Fruit fly (Drosophila melanogaster) whole organism, embryonic: Measurements from ENCODE around the gene pnt.

Experiments
- ATbp ChIP-seq: fragments of 200-800 bp; sonication (Bioruptor generic); optimal IDR thresholded peaks from 2 replicates; lab custom pipeline; 2017; ENCODE audit warnings: missing biosample characterization, mild to moderate bottlenecking, missing genetic modification characterization, missing genetic modification reagents
- C15 ChIP-seq: fragments of 200-800 bp; sonication (Bioruptor generic); IDR thresholded peaks from 3 replicates; pipeline ENCODE4 v1.3.6; 2022; ENCODE audit warnings: missing biosample characterization, missing genetic modification characterization
- CG11696 ChIP-seq: fragments of 200-800 bp; sonication (Bioruptor generic); IDR thresholded peaks from 2 replicates; pipeline ENCODE4 v1.3.6; 2022; ENCODE audit warnings: missing biosample characterization, missing genetic modification characterization
- CG1233 ChIP-seq: fragments of 200-800 bp; sonication (Bioruptor generic); optimal IDR thresholded peaks from 4 replicates; lab custom pipeline; 2018; ENCODE audit warnings: missing biosample characterization, mild to moderate bottlenecking, missing genetic modification characterization
- CG12942 ChIP-seq: fragments of 200-800 bp; sonication (Bioruptor generic); optimal IDR thresholded peaks from 3 replicates; lab custom pipeline; 2016; ENCODE audit warnings: missing biosample characterization, missing genetic modification characterization
- CG17829 ChIP-seq: fragments of 200-800 bp; optimal IDR thresholded peaks from 2 replicates; lab custom pipeline; 2019; ENCODE audit warnings: missing biosample characterization, mild to moderate bottlenecking, missing genetic modification characterization, moderate library complexity
- CG18476 ChIP-seq: fragments of 200-800 bp; sonication (Bioruptor generic); optimal IDR thresholded peaks from 2 replicates; lab custom pipeline; 2016; ENCODE audit warnings: missing biosample characterization, mild to moderate bottlenecking, missing genetic modification characterization
- CG18599 ChIP-seq: fragments of 200-800 bp; sonication (Bioruptor generic); optimal IDR thresholded peaks from 3 replicates; lab custom pipeline; 2017; ENCODE audit warnings: missing biosample characterization, missing genetic modification characterization, mild to moderate bottlenecking, moderate library complexity, missing genetic modification reagents
- CG18619 ChIP-seq: fragments of 200-800 bp; sonication (Bioruptor generic); optimal IDR thresholded peaks from 3 replicates; lab custom pipeline; 2017; ENCODE audit warnings: missing biosample characterization, mild to moderate bottlenecking, missing genetic modification characterization
- CG18764 ChIP-seq: fragments of 200-800 bp; sonication (Bioruptor generic); optimal IDR thresholded peaks from 3 replicates; lab custom pipeline; 2016; ENCODE audit warnings: missing biosample characterization, missing genetic modification characterization
- CG2678 ChIP-seq: fragments of 200-800 bp; sonication (Bioruptor generic); optimal IDR thresholded peaks from 3 replicates; lab custom pipeline; 2019; ENCODE audit warnings: missing biosample characterization, mild to moderate bottlenecking, missing genetic modification characterization, moderate library complexity
- CG32532 ChIP-seq: fragments of 200-800 bp; sonication (Bioruptor generic); IDR thresholded peaks from 2 replicates; pipeline ENCODE4 v1.3.6; 2022; ENCODE audit warnings: missing biosample characterization, missing genetic modification characterization
- CG32767 ChIP-seq: fragments of 200-800 bp; sonication (Bioruptor generic); IDR thresholded peaks from 2 replicates; pipeline ENCODE4 v1.3.6; 2022; ENCODE audit warnings: missing biosample characterization, missing genetic modification characterization
- CG43689 ChIP-seq: fragments of 200-800 bp; sonication (Bioruptor generic); IDR thresholded peaks from 2 replicates; pipeline ENCODE4 v1.3.6; 2022; ENCODE audit warnings: missing biosample characterization, missing genetic modification characterization
- CG4617 ChIP-seq: fragments of 200-800 bp; sonication (Bioruptor generic); optimal IDR thresholded peaks from 3 replicates; lab custom pipeline; 2016; ENCODE audit warnings: missing biosample characterization, missing genetic modification characterization, borderline replicate concordance
- CG4730 ChIP-seq: fragments of 200-800 bp; sonication (Bioruptor generic); IDR thresholded peaks from 2 replicates; pipeline ENCODE4 v1.3.6; 2022; ENCODE audit warnings: missing biosample characterization, missing genetic modification characterization
- CG6654 ChIP-seq: fragments of 200-800 bp; sonication (Bioruptor generic); optimal IDR thresholded peaks from 2 replicates; lab custom pipeline; 2017; ENCODE audit warnings: missing biosample characterization, mild to moderate bottlenecking, missing genetic modification characterization
- CG6765 ChIP-seq: fragments of 200-800 bp; sonication (Bioruptor generic); optimal IDR thresholded peaks from 3 replicates; lab custom pipeline; 2017; ENCODE audit warnings: missing biosample characterization, mild to moderate bottlenecking, missing genetic modification characterization
- CG7372 ChIP-seq: fragments of 200-800 bp; sonication (Bioruptor generic); IDR thresholded peaks from 2 replicates; pipeline ENCODE4 v1.3.6; 2022; ENCODE audit warnings: missing biosample characterization, missing genetic modification characterization
- CG7839 ChIP-seq: fragments of 200-800 bp; sonication (Bioruptor generic); optimal IDR thresholded peaks from 3 replicates; lab custom pipeline; 2018; ENCODE audit warnings: missing biosample characterization, mild to moderate bottlenecking, missing genetic modification characterization, moderate library complexity
- CG8359 ChIP-seq: fragments of 200-800 bp; sonication (Bioruptor generic); optimal IDR thresholded peaks from 2 replicates; lab custom pipeline; 2017; ENCODE audit warnings: missing biosample characterization, mild to moderate bottlenecking, missing genetic modification characterization, borderline replicate concordance
- Dll ChIP-seq: fragments of 200-800 bp; sonication (Bioruptor generic); IDR thresholded peaks from 4 replicates; pipeline ENCODE4 v1.3.6; 2022; ENCODE audit warnings: missing biosample characterization, missing genetic modification characterization; ENCODE audit not compliant: partially characterized antibody
- Drgx ChIP-seq: fragments of 200-800 bp; sonication (Bioruptor generic); IDR thresholded peaks from 2 replicates; pipeline ENCODE4 v1.3.6; 2022; ENCODE audit warnings: missing biosample characterization, missing genetic modification characterization
- GATAe ChIP-seq: fragments of 200-800 bp; sonication (Bioruptor generic); conservative IDR thresholded peaks from 2 replicates; pipeline ENCODE4 v1.3.6; 2022; ENCODE audit warnings: missing biosample characterization, missing genetic modification characterization
- Lim3 ChIP-seq: fragments of 200-800 bp; sonication (Bioruptor generic); IDR thresholded peaks from 2 replicates; pipeline ENCODE4 v1.3.6; 2022; ENCODE audit warnings: missing biosample characterization, missing genetic modification characterization
- NC2α ChIP-seq: fragments of 200-800 bp; sonication (Bioruptor generic); optimal IDR thresholded peaks from 2 replicates; lab custom pipeline; 2016; ENCODE audit warnings: missing biosample characterization, missing genetic modification characterization
- NfI ChIP-seq: fragments of 200-800 bp; sonication (Bioruptor generic); optimal IDR thresholded peaks from 3 replicates; lab custom pipeline; 2018; ENCODE audit warnings: missing biosample characterization, mild to moderate bottlenecking, missing genetic modification characterization, moderate library complexity
- Oaz ChIP-seq: fragments of 200-800 bp; sonication (Bioruptor generic); IDR thresholded peaks from 2 replicates; pipeline ENCODE4 v1.3.6; 2022; ENCODE audit warnings: missing biosample characterization, missing genetic modification characterization
- Oli ChIP-seq: fragments of 200-800 bp; sonication (Bioruptor generic); optimal IDR thresholded peaks from 2 replicates; lab custom pipeline; 2018; ENCODE audit warnings: missing biosample characterization, mild to moderate bottlenecking, missing genetic modification characterization, moderate library complexity
- Ptx1 ChIP-seq: fragments of 200-800 bp; sonication (Bioruptor generic); IDR thresholded peaks from 2 replicates; pipeline ENCODE4 v1.3.6; 2022; ENCODE audit warnings: missing biosample characterization, missing genetic modification characterization
- Taf1 ChIP-seq: fragments of 200-800 bp; sonication (Bioruptor generic); IDR thresholded peaks from 2 replicates; pipeline ENCODE4 v1.3.6; 2022; ENCODE audit warnings: missing biosample characterization, missing genetic modification characterization
- Usf ChIP-seq: fragments of 200-800 bp; sonication (Bioruptor generic); optimal IDR thresholded peaks from 2 replicates; lab custom pipeline; 2017; ENCODE audit warnings: missing genotype, missing biosample characterization, missing genetic modification characterization
- chm ChIP-seq: fragments of 200-800 bp; sonication (Bioruptor generic); IDR thresholded peaks from 2 replicates; pipeline ENCODE4 v1.3.6; 2022; ENCODE audit warnings: missing biosample characterization, missing genetic modification characterization
- gsb ChIP-seq: fragments of 200-800 bp; sonication (Bioruptor generic); IDR thresholded peaks from 2 replicates; pipeline ENCODE4 v1.3.6; 2022; ENCODE audit warnings: missing biosample characterization, missing genetic modification characterization
- hth ChIP-seq: fragments of >200 bp; optimal IDR thresholded peaks from 2 replicates; lab custom pipeline; 2017; ENCODE audit warnings: inconsistent platforms
- insv ChIP-seq, 2 experiments: fragments of 200-800 bp; sonication (Bioruptor generic); optimal IDR thresholded peaks; 3 replicates each; lab custom pipeline; 2016 to 2018; ENCODE audit warnings: missing biosample characterization in 2 of 2, missing genetic modification characterization in 2 of 2
- ken ChIP-seq: fragments of 200-800 bp; sonication (Bioruptor generic); IDR thresholded peaks from 3 replicates; pipeline ENCODE4 v1.3.6; 2022; ENCODE audit warnings: missing biosample characterization, missing genetic modification characterization
- lola ChIP-seq, 3 experiments: fragments of >200 bp in 2 of 3; fragments of 200-800 bp in 1 of 3; sonication (Bioruptor generic) in 1 of 3; optimal IDR thresholded peaks; 2 replicates each; lab custom pipeline; 2017 to 2019; ENCODE audit warnings: missing biosample characterization in 3 of 3, missing genetic modification characterization in 3 of 3, mild to moderate bottlenecking in 1 of 3, moderate library complexity in 1 of 3
- odd ChIP-seq: fragments of 200-800 bp; sonication (Bioruptor generic); optimal IDR thresholded peaks from 2 replicates; lab custom pipeline; 2017; ENCODE audit warnings: missing biosample characterization, mild to moderate bottlenecking, missing genetic modification characterization
- onecut ChIP-seq: fragments of 200-800 bp; sonication (Bioruptor generic); IDR thresholded peaks from 2 replicates; pipeline ENCODE4 v1.3.6; 2022; ENCODE audit warnings: missing biosample characterization, missing genetic modification characterization
- prd ChIP-seq, 3 experiments: fragments of >200 bp in 2 of 3; fragments of 200-800 bp in 1 of 3; sonication (Bioruptor generic) in 1 of 3; optimal IDR thresholded peaks in 2 of 3; IDR thresholded peaks in 1 of 3; 2 replicates in 2 of 3; 3 replicates in 1 of 3; pipeline versions ENCODE4 v1.3.6 to Lab custom; 2017 to 2022; ENCODE audit warnings: missing biosample characterization in 1 of 3, missing genetic modification characterization in 1 of 3
- sc ChIP-seq, 3 experiments: fragments of >200 bp in 2 of 3; fragments of 200-800 bp in 1 of 3; sonication (Bioruptor generic) in 1 of 3; optimal IDR thresholded peaks; 2 replicates in 2 of 3; 3 replicates in 1 of 3; lab custom pipeline; 2017; ENCODE audit warnings: mild to moderate bottlenecking in 1 of 3, missing biosample characterization in 1 of 3, missing genetic modification characterization in 1 of 3, missing genetic modification reagents in 1 of 3
- scrt ChIP-seq: fragments of 200-800 bp; sonication (Bioruptor generic); optimal IDR thresholded peaks from 2 replicates; lab custom pipeline; 2018; ENCODE audit warnings: missing biosample characterization, mild to moderate bottlenecking, missing genetic modification characterization, moderate library complexity
- sisA ChIP-seq: fragments of 200-800 bp; sonication (Bioruptor generic); IDR thresholded peaks from 2 replicates; pipeline ENCODE4 v1.3.6; 2022; ENCODE audit warnings: missing biosample characterization, missing genetic modification characterization
- slp2 ChIP-seq: fragments of 200-800 bp; sonication (Bioruptor generic); optimal IDR thresholded peaks from 2 replicates; lab custom pipeline; 2016; ENCODE audit warnings: missing biosample characterization, missing genetic modification characterization
- sug ChIP-seq: fragments of 200-800 bp; optimal IDR thresholded peaks from 2 replicates; lab custom pipeline; 2019; ENCODE audit warnings: missing biosample characterization, mild to moderate bottlenecking, missing genetic modification characterization, moderate library complexity
- tgo ChIP-seq: fragments of 200-800 bp; sonication (Bioruptor generic); IDR thresholded peaks from 3 replicates; pipeline ENCODE4 v1.3.6; 2022; ENCODE audit warnings: missing biosample characterization, missing genetic modification characterization
- tll ChIP-seq, 2 experiments: fragments of 200-800 bp in 1 of 2; fragments of >200 bp in 1 of 2; sonication (Bioruptor generic) in 1 of 2; optimal IDR thresholded peaks; 2 replicates each; lab custom pipeline; 2017 to 2019; ENCODE audit warnings: missing biosample characterization in 2 of 2, missing genetic modification characterization in 2 of 2, mild to moderate bottlenecking in 1 of 2, moderate library complexity in 1 of 2
- wek ChIP-seq: fragments of 200-800 bp; sonication (Bioruptor generic); optimal IDR thresholded peaks from 3 replicates; lab custom pipeline; 2018; ENCODE audit warnings: missing biosample characterization, mild to moderate bottlenecking, missing genetic modification characterization, moderate library complexity

pnt gene

dm6 chr3R:23356920-23357386 lies 11.0 kb upstream of the pnt start:
- TF ChIP-seq slp2 (GFP tag; lab: Kevin White, UChicago) (no peak), lola (GFP tag; optimal IDR thresholded peaks at IDR 0.05; lab: Kevin White, UChicago) (peak in 1 of 3 experiments; percentile 90), CG18764 (peak; percentile 52), CG17829 (tag; lab: Kevin White, UChicago) (peak; percentile 88), CG7372 (GFP tag; lab: Robert Waterston, UW) (peak; percentile 62; the same call in 1 of the 2 replicates), Ptx1 (peak; percentile 89), CG32532 (GFP tag; lab: Robert Waterston, UW) (peak; percentile 86), CG18619 (GFP tag; lab: Kevin White, UChicago) (peak; percentile 88), gsb (GFP tag; lab: Robert Waterston, UW) (peak; percentile 55; the same call in 1 of the 2 replicates), CG6765 (GFP tag; lab: Kevin White, UChicago) (peak; percentile 27), CG18476 (GFP tag; lab: Kevin White, UChicago) (peak; percentile 34), insv (GFP tag; optimal IDR thresholded peaks at IDR 0.05; lab: Kevin White, UChicago) (peak in 1 of 2 experiments; percentile 46), ken (peak; percentile 48; the same call in 1 of the 3 replicates), sug (peak; percentile 81), tgo (GFP tag; lab: Robert Waterston, UW) (peak; percentile 80), C15 (GFP tag; lab: Robert Waterston, UW) (0 out of 3 replicates have a peak, but pooled peaks have one; percentile 59), CG8359 (GFP tag; lab: Kevin White, UChicago) (no peak), tll (GFP tag; optimal IDR thresholded peaks at IDR 0.05; lab: Kevin White, UChicago) (no peak), CG12942 (GFP tag; lab: Kevin White, UChicago) (peak; percentile 85), CG7839 (tag; lab: Kevin White, UChicago) (peak; percentile 92), Oli (tag; lab: Kevin White, UChicago) (peak; percentile 93), Dll (GFP tag; lab: Robert Waterston, UW) (no peak), CG43689 (GFP tag; lab: Robert Waterston, UW) (peak; percentile 58; the same call in 1 of the 2 replicates), sisA (GFP tag; lab: Robert Waterston, UW) (peak; percentile 43; the same call in 1 of the 2 replicates), CG32767 (GFP tag; lab: Robert Waterston, UW) (peak; percentile 87), ATbp (GFP tag; lab: Kevin White, UChicago) (peak; percentile 76), chm (peak; percentile 25; the same call in 1 of the 2 replicates), CG1233 (GFP tag; lab: Kevin White, UChicago) (peak; percentile 84), prd (optimal IDR thresholded peaks at IDR 0.05; lab: Kevin White, UChicago) (no peak), prd (GFP tag; IDR thresholded peaks at IDR 0.05; lab: Robert Waterston, UW) (peak; percentile 75), NfI (GFP tag; lab: Kevin White, UChicago) (peak; percentile 85), CG6654 (GFP tag; lab: Kevin White, UChicago) (peak; percentile 49), Taf1 (GFP tag; lab: Robert Waterston, UW) (peak; percentile 65), Usf (GFP tag; lab: Kevin White, UChicago) (peak; percentile 74), hth (lab: Kevin White, UChicago) (no peak), CG11696 (GFP tag; lab: Robert Waterston, UW) (peak; percentile 49), GATAe (GFP tag; lab: Robert Waterston, UW) (no peak), Oaz (GFP tag; lab: Robert Waterston, UW) (peak; percentile 58), CG4730 (peak; percentile 72), CG4617 (peak; percentile 39), onecut (GFP tag; lab: Robert Waterston, UW) (peak; percentile 52), Lim3 (GFP tag; lab: Robert Waterston, UW) (no peak), scrt (GFP tag; lab: Kevin White, UChicago) (peak; percentile 70), CG18599 (GFP tag; lab: Kevin White, UChicago) (peak; percentile 83), NC2α (no peak), Drgx (GFP tag; lab: Robert Waterston, UW) (peak; percentile 79), sc (optimal IDR thresholded peaks at IDR 0.05; lab: Kevin White, UChicago) (no peak), sc (GFP tag; optimal IDR thresholded peaks at IDR 0.05; lab: Kevin White, UChicago) (peak; percentile 75), CG2678 (tag; lab: Kevin White, UChicago) (peak; percentile 81), wek (GFP tag; lab: Kevin White, UChicago) (no peak), odd (GFP tag; lab: Kevin White, UChicago) (peak; percentile 87)
